Fruit fly (Drosophila melanogaster) whole organism, pupa: ENCODE results near the gene CG12974.

Experiments used
- CG10348 ChIP-seq: fragments of 200-800 bp; sonication (Bioruptor generic); IDR thresholded peaks from 2 replicates; pipeline ENCODE4 v1.3.6; 2022; ENCODE audit warnings: missing biosample characterization, missing genetic modification characterization
- CG12605 ChIP-seq: fragments of 200-800 bp; sonication (Bioruptor generic); IDR thresholded peaks from 2 replicates; pipeline ENCODE4 v1.3.6; 2022; ENCODE audit warnings: missing biosample characterization, missing genetic modification characterization
- CG13204 ChIP-seq: fragments of 200-800 bp; sonication (Bioruptor generic); optimal IDR thresholded peaks from 2 replicates; lab custom pipeline; 2018; ENCODE audit warnings: missing biosample characterization, mild to moderate bottlenecking, missing genetic modification characterization, moderate library complexity
- CG14655 ChIP-seq: fragments of 200-800 bp; sonication (Bioruptor generic); optimal IDR thresholded peaks from 3 replicates; lab custom pipeline; 2017; ENCODE audit warnings: mild to moderate bottlenecking, missing biosample characterization, missing genetic modification reagents, missing genetic modification characterization
- CG15710 ChIP-seq: fragments of 200-800 bp; sonication (Bioruptor generic); optimal IDR thresholded peaks from 2 replicates; lab custom pipeline; 2018; ENCODE audit warnings: missing biosample characterization, mild to moderate bottlenecking, missing genetic modification characterization, moderate library complexity
- CG17806 ChIP-seq: fragments of 200-800 bp; sonication (Bioruptor generic); optimal IDR thresholded peaks from 2 replicates; lab custom pipeline; 2018; ENCODE audit warnings: missing biosample characterization, mild to moderate bottlenecking, missing genetic modification characterization, moderate library complexity
- CG32121 ChIP-seq: fragments of 200-800 bp; sonication (Bioruptor generic); IDR thresholded peaks from 2 replicates; pipeline ENCODE4 v1.3.6; 2022; ENCODE audit warnings: missing biosample characterization, missing genetic modification characterization
- CG34367 ChIP-seq: fragments of 200-800 bp; sonication (Bioruptor generic); optimal IDR thresholded peaks from 2 replicates; lab custom pipeline; 2018; ENCODE audit warnings: missing biosample characterization, mild to moderate bottlenecking, missing genetic modification characterization
- CG4496 ChIP-seq: fragments of 200-800 bp; sonication (Bioruptor generic); IDR thresholded peaks from 3 replicates; pipeline ENCODE4 v1.3.6; 2022; ENCODE audit warnings: missing biosample characterization, missing genetic modification characterization
- CG8159 ChIP-seq: fragments of 200-800 bp; sonication (Bioruptor generic); optimal IDR thresholded peaks from 3 replicates; lab custom pipeline; 2018; ENCODE audit warnings: missing biosample characterization, mild to moderate bottlenecking, missing genetic modification characterization, moderate library complexity
- CG8301 ChIP-seq: fragments of 200-800 bp; sonication (Bioruptor generic); optimal IDR thresholded peaks from 2 replicates; lab custom pipeline; 2018; ENCODE audit warnings: missing biosample characterization, mild to moderate bottlenecking, missing genetic modification characterization
- CG9948 ChIP-seq: fragments of 200-800 bp; sonication (Bioruptor generic); optimal IDR thresholded peaks from 2 replicates; lab custom pipeline; 2018; ENCODE audit warnings: missing biosample characterization, mild to moderate bottlenecking, missing genetic modification characterization, moderate library complexity
- D1 ChIP-seq: fragments of 200-800 bp; sonication (Bioruptor generic); optimal IDR thresholded peaks from 2 replicates; lab custom pipeline; 2018; ENCODE audit warnings: missing biosample characterization, mild to moderate bottlenecking, missing genetic modification characterization, moderate library complexity
- EcR ChIP-seq: fragments of 200-800 bp; sonication (Bioruptor generic); optimal IDR thresholded peaks from 3 replicates; lab custom pipeline; 2019; ENCODE audit warnings: missing biosample characterization, missing genetic modification characterization, mild to moderate bottlenecking, moderate library complexity, missing genetic modification reagents
- Ets98B ChIP-seq: fragments of 200-800 bp; sonication (Bioruptor generic); IDR thresholded peaks from 2 replicates; pipeline ENCODE4 v1.3.6; 2022; ENCODE audit warnings: missing biosample characterization, missing genetic modification characterization
- Pif1A ChIP-seq: fragments of 200-800 bp; sonication (Bioruptor generic); optimal IDR thresholded peaks from 3 replicates; lab custom pipeline; 2016; ENCODE audit warnings: missing biosample characterization, missing genetic modification characterization
- Pif1B ChIP-seq: fragments of 200-800 bp; sonication (Bioruptor generic); optimal IDR thresholded peaks from 3 replicates; lab custom pipeline; 2016; ENCODE audit warnings: missing biosample characterization, missing genetic modification characterization
- Snoo ChIP-seq: fragments of 200-800 bp; sonication (Bioruptor generic); optimal IDR thresholded peaks from 3 replicates; lab custom pipeline; 2017; ENCODE audit warnings: missing biosample characterization, mild to moderate bottlenecking, missing genetic modification characterization, inconsistent platforms
- fd96Ca ChIP-seq: fragments of 200-800 bp; sonication (Bioruptor generic); IDR thresholded peaks from 3 replicates; pipeline ENCODE4 v1.3.6; 2022; ENCODE audit warnings: missing biosample characterization, missing genetic modification characterization
- gl ChIP-seq: fragments of 200-800 bp; sonication (Bioruptor generic); optimal IDR thresholded peaks from 2 replicates; lab custom pipeline; 2018; ENCODE audit warnings: missing biosample characterization, mild to moderate bottlenecking, missing genetic modification characterization
- rn ChIP-seq: fragments of 200-800 bp; sonication (Bioruptor generic); IDR thresholded peaks from 2 replicates; pipeline ENCODE4 v1.3.6; 2022; ENCODE audit warnings: missing biosample characterization, missing genetic modification characterization

The CG12974 gene

dm6 chr3L:21285639-21286338, at the start of gene CG12974, which contains the start of gene pzg:
TSS of gene CG12974 (minus strand) at chr3L:21285962.
TSS of gene pzg (plus strand) at chr3L:21286099.
- no peak for TF ChIP-seq CG10348
- peak; percentile 61 for TF ChIP-seq Snoo (tag; lab: Kevin White, UChicago)
- TF ChIP-seq CG13204 (GFP tag; lab: Kevin White, UChicago) = no peak
- TF ChIP-seq rn (GFP tag; lab: Robert Waterston, UW) = 0 out of 2 replicates have a peak, but pooled peaks have one; percentile 9
- TF ChIP-seq CG32121 (GFP tag; lab: Robert Waterston, UW) = peak; percentile 34; the same call in 1 of the 2 replicates
- peak; percentile 81; the same call in 2 of the 3 replicates for TF ChIP-seq CG4496 (GFP tag; lab: Robert Waterston, UW)
- peak; percentile 57 for TF ChIP-seq CG8159 (tag; lab: Kevin White, UChicago)
- TF ChIP-seq gl = peak; percentile 40
- TF ChIP-seq CG12605 (GFP tag; lab: Robert Waterston, UW) = no peak
- peak; percentile 78; the same call in 2 of the 3 replicates for TF ChIP-seq fd96Ca (GFP tag; lab: Robert Waterston, UW)
- TF ChIP-seq CG14655 = no peak
- TF ChIP-seq Ets98B = peak; percentile 29; the same call in 1 of the 2 replicates
- peak; percentile 61 for TF ChIP-seq EcR (GFP tag; lab: Kevin White, UChicago)
- TF ChIP-seq CG15710 = peak; percentile 56
- peak; percentile 55 for TF ChIP-seq CG34367 (tag; lab: Kevin White, UChicago)
- no peak for TF ChIP-seq D1 (tag; lab: Kevin White, UChicago)
- TF ChIP-seq CG17806 = no peak
- no peak for TF ChIP-seq Pif1B (GFP tag; lab: Kevin White, UChicago)
- TF ChIP-seq Pif1A (GFP tag; lab: Kevin White, UChicago) = no peak
- TF ChIP-seq CG9948 (tag; lab: Kevin White, UChicago) = peak; percentile 38
- no peak for TF ChIP-seq CG8301 (tag; lab: Kevin White, UChicago)

DNA sequence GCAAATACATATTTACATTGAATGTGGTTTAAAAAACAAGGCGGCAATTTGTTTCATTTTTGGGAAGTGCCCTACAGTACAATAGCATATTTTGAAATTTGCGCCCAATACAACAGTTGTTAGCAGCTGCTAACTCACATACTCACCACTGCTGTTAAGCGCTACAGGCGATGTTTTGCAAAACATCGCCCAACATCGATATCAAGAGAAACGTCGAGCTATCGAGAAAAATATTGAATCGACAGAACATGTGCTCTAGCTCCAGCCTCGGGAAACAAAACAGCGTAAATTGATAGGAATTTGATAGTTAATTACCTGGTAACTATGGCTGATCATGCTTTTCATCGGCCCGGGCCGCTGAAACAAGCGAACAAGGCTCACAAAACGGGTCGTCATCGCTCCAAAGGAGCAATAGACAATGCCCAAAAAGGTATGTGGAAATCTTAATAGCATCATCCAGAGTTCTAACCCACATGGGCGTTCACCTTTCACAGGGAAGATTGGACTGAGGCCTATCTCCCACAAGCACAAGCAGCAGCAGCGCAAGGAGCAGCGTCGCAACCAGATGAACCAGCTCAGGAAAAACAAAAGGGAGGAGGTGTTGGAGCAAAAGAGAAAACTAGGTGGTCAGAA, 49.4 kb upstream of the CG12974 start, which contains the start of gene Tsr1:
Gene Tsr1 (plus strand): TSS at position 217 of the 633 bp plus-strand sequence.
- TF ChIP-seq CG8159 (tag; lab: Kevin White, UChicago) (no peak), CG4496 (GFP tag; lab: Robert Waterston, UW) (no peak), gl (no peak), CG32121 (GFP tag; lab: Robert Waterston, UW) (no peak), CG10348 (no peak), Pif1A (GFP tag; lab: Kevin White, UChicago) (no peak), EcR (GFP tag; lab: Kevin White, UChicago) (no peak)

- TF ChIP-seq Pif1B (GFP tag; lab: Kevin White, UChicago) = no peak
- no peak for TF ChIP-seq gl
- no peak for TF ChIP-seq CG32121 (GFP tag; lab: Robert Waterston, UW)
- TF ChIP-seq CG15710 = no peak
- TF ChIP-seq Snoo (tag; lab: Kevin White, UChicago) = no peak
- TF ChIP-seq D1 (tag; lab: Kevin White, UChicago) = no peak
- no peak for TF ChIP-seq Pif1A (GFP tag; lab: Kevin White, UChicago)
- no peak for TF ChIP-seq CG12605 (GFP tag; lab: Robert Waterston, UW)
- no peak for TF ChIP-seq Ets98B
- TF ChIP-seq CG10348 = no peak
- TF ChIP-seq CG8159 (tag; lab: Kevin White, UChicago) = no peak
- TF ChIP-seq CG17806 = no peak
- TF ChIP-seq CG8301 (tag; lab: Kevin White, UChicago) = no peak
- no peak for TF ChIP-seq CG13204 (GFP tag; lab: Kevin White, UChicago)
- TF ChIP-seq fd96Ca (GFP tag; lab: Robert Waterston, UW) = no peak
- no peak for TF ChIP-seq CG9948 (tag; lab: Kevin White, UChicago)
- no peak for TF ChIP-seq EcR (GFP tag; lab: Kevin White, UChicago)
Measured at dm6 chr3L:21324724-21325123, 39.0 kb upstream of the CG12974 start.

- TF ChIP-seq CG4496 (GFP tag; lab: Robert Waterston, UW) (no peak), CG8159 (tag; lab: Kevin White, UChicago) (peak; percentile 70), EcR (GFP tag; lab: Kevin White, UChicago) (no peak), CG13204 (GFP tag; lab: Kevin White, UChicago) (no peak), Ets98B (no peak), CG34367 (tag; lab: Kevin White, UChicago) (peak; percentile 36), CG8301 (tag; lab: Kevin White, UChicago) (no peak), D1 (tag; lab: Kevin White, UChicago) (no peak), CG14655 (no peak), fd96Ca (GFP tag; lab: Robert Waterston, UW) (no peak), Pif1A (GFP tag; lab: Kevin White, UChicago) (peak; percentile 62), Snoo (tag; lab: Kevin White, UChicago) (no peak), Pif1B (GFP tag; lab: Kevin White, UChicago) (peak; percentile 5), CG15710 (no peak), rn (GFP tag; lab: Robert Waterston, UW) (no peak)
Measured at dm6 chr3L:21321807-21322503, 36.2 kb upstream of the CG12974 start.

- no peak for TF ChIP-seq CG8301 (tag; lab: Kevin White, UChicago)
- no peak for TF ChIP-seq CG12605 (GFP tag; lab: Robert Waterston, UW)
- no peak for TF ChIP-seq Ets98B
- TF ChIP-seq gl = no peak
- TF ChIP-seq CG15710 = no peak
- TF ChIP-seq fd96Ca (GFP tag; lab: Robert Waterston, UW) = no peak
- no peak for TF ChIP-seq CG17806
- no peak for TF ChIP-seq Pif1A (GFP tag; lab: Kevin White, UChicago)
- TF ChIP-seq Snoo (tag; lab: Kevin White, UChicago) = no peak
- no peak for TF ChIP-seq rn (GFP tag; lab: Robert Waterston, UW)
- TF ChIP-seq Pif1B (GFP tag; lab: Kevin White, UChicago) = no peak
- no peak for TF ChIP-seq CG10348
- TF ChIP-seq EcR (GFP tag; lab: Kevin White, UChicago) = no peak
- TF ChIP-seq CG32121 (GFP tag; lab: Robert Waterston, UW) = no peak
- TF ChIP-seq CG14655 = no peak
- TF ChIP-seq CG13204 (GFP tag; lab: Kevin White, UChicago) = no peak
- no peak for TF ChIP-seq D1 (tag; lab: Kevin White, UChicago)
- no peak for TF ChIP-seq CG9948 (tag; lab: Kevin White, UChicago)
Measured at dm6 chr3L:21319957-21320356, 34.2 kb upstream of the CG12974 start.
